Worm (Caenorhabditis elegans) whole organism, young adult: ENCODE results near the gene such-1.

ENCODE experiments used
- B0261.1 ChIP-seq: sonication (generic microtip); optimal IDR thresholded peaks from 2 replicates; lab custom pipeline; 2016; ENCODE audit warnings: mild to moderate bottlenecking, missing genetic modification characterization, moderate library complexity, missing compliant biosample characterization
- C17E4.6 ChIP-seq: fragments of 200-800 bp; sonication (Bioruptor generic); IDR thresholded peaks from 2 replicates; pipeline ENCODE4 v1.3.6; 2022; ENCODE audit warnings: missing genetic modification reagents, missing genetic modification characterization, missing compliant biosample characterization
- F33H1.4 ChIP-seq: fragments of 200-800 bp; sonication (Bioruptor generic); IDR thresholded peaks from 2 replicates; pipeline ENCODE4 v1.3.6; 2022; ENCODE audit warnings: missing genetic modification reagents, missing genetic modification characterization, missing compliant biosample characterization
- F39B2.1 ChIP-seq: fragments of 200-800 bp; sonication (Bioruptor generic); IDR thresholded peaks from 2 replicates; pipeline ENCODE4 v1.3.6; 2022; ENCODE audit warnings: missing genetic modification reagents, missing genetic modification characterization, missing compliant biosample characterization
- F52B5.7 ChIP-seq: sonication (generic microtip); optimal IDR thresholded peaks from 2 replicates; lab custom pipeline; 2016; ENCODE audit warnings: mild to moderate bottlenecking, missing genetic modification characterization, missing compliant biosample characterization
- F55B11.4 ChIP-seq: sonication (generic microtip); optimal IDR thresholded peaks from 2 replicates; lab custom pipeline; 2016; ENCODE audit warnings: missing compliant biosample characterization, missing genetic modification characterization, borderline replicate concordance; ENCODE audit not compliant: insufficient read depth
- F57C9.4 ChIP-seq: sonication (generic microtip); optimal IDR thresholded peaks from 2 replicates; lab custom pipeline; 2017; ENCODE audit warnings: mild to moderate bottlenecking, missing genetic modification characterization, missing compliant biosample characterization
- Y53G8AR.9 ChIP-seq: fragments of 200-800 bp; sonication (Bioruptor generic); conservative IDR thresholded peaks from 2 replicates; pipeline ENCODE4 v1.3.6; 2022; ENCODE audit warnings: missing genetic modification reagents, missing genetic modification characterization, missing compliant biosample characterization
- Y95B8A.8 ChIP-seq: fragments of 200-800 bp; sonication (Bioruptor generic); IDR thresholded peaks from 2 replicates; pipeline ENCODE4 v1.3.6; 2022; ENCODE audit warnings: missing genetic modification reagents, missing genetic modification characterization, missing compliant biosample characterization
- athp-1 ChIP-seq: sonication (generic microtip); optimal IDR thresholded peaks from 2 replicates; lab custom pipeline; 2017; ENCODE audit warnings: mild to moderate bottlenecking, missing genetic modification characterization, missing compliant biosample characterization
- cebp-2 ChIP-seq: fragments of 200-800 bp; sonication (Bioruptor generic); IDR thresholded peaks from 2 replicates; pipeline ENCODE4 v1.3.6; 2022; ENCODE audit warnings: missing genetic modification characterization, missing compliant biosample characterization
- ceh-100 ChIP-seq: fragments of 200-800 bp; sonication (Bioruptor generic); IDR thresholded peaks from 2 replicates; pipeline ENCODE4 v1.3.6; 2022; ENCODE audit warnings: missing genetic modification reagents, missing genetic modification characterization, missing compliant biosample characterization
- ceh-27 ChIP-seq: fragments of 200-800 bp; sonication (Bioruptor generic); optimal IDR thresholded peaks from 2 replicates; lab custom pipeline; 2018; ENCODE audit warnings: mild to moderate bottlenecking, missing genetic modification characterization, moderate library complexity, missing compliant biosample characterization
- ceh-79 ChIP-seq: sonication (generic microtip); optimal IDR thresholded peaks from 2 replicates; lab custom pipeline; 2017; ENCODE audit warnings: mild to moderate bottlenecking, missing genetic modification characterization, missing compliant biosample characterization
- fkh-3 ChIP-seq: sonication (generic microtip); optimal IDR thresholded peaks from 2 replicates; lab custom pipeline; 2016; ENCODE audit warnings: mild to moderate bottlenecking, missing genetic modification characterization, missing compliant biosample characterization
- gei-17 ChIP-seq: fragments of 200-800 bp; sonication (Bioruptor generic); optimal IDR thresholded peaks from 2 replicates; lab custom pipeline; 2018; ENCODE audit warnings: mild to moderate bottlenecking, missing genetic modification characterization, missing compliant biosample characterization
- hmg-1.2 ChIP-seq: fragments of 200-800 bp; sonication (Bioruptor generic); IDR thresholded peaks from 2 replicates; pipeline ENCODE4 v1.3.6; 2022; ENCODE audit warnings: missing genetic modification reagents, missing genetic modification characterization, missing compliant biosample characterization
- hsf-1 ChIP-seq: fragments of 200-800 bp; sonication (Bioruptor generic); IDR thresholded peaks from 2 replicates; pipeline ENCODE4 v1.3.6; 2022; ENCODE audit warnings: missing genetic modification reagents, missing genetic modification characterization, missing compliant biosample characterization
- lag-1 ChIP-seq: fragments of 200-800 bp; sonication (Bioruptor generic); IDR thresholded peaks from 2 replicates; pipeline ENCODE4 v1.3.6; 2022; ENCODE audit warnings: missing genetic modification reagents, missing genetic modification characterization, missing compliant biosample characterization
- lin-26 ChIP-seq: fragments of 200-800 bp; sonication (Bioruptor generic); IDR thresholded peaks from 2 replicates; pipeline ENCODE4 v1.3.6; 2022; ENCODE audit warnings: missing genetic modification reagents, missing genetic modification characterization, missing compliant biosample characterization
- lin-40 ChIP-seq: sonication (generic microtip); optimal IDR thresholded peaks from 2 replicates; lab custom pipeline; 2016; ENCODE audit warnings: missing genetic modification characterization, mild to moderate bottlenecking, missing compliant biosample characterization, missing genotype, missing genetic modification reagents
- lir-1 ChIP-seq: fragments of 200-800 bp; sonication (Bioruptor generic); conservative IDR thresholded peaks from 2 replicates; pipeline ENCODE4 v1.3.6; 2022; ENCODE audit warnings: missing genetic modification reagents, missing genetic modification characterization, missing compliant biosample characterization
- lsl-1 ChIP-seq: fragments of 200-800 bp; sonication (Bioruptor generic); optimal IDR thresholded peaks from 2 replicates; lab custom pipeline; 2018; ENCODE audit warnings: mild to moderate bottlenecking, missing genetic modification characterization, moderate library complexity, missing compliant biosample characterization
- madf-6 ChIP-seq: fragments of 200-800 bp; sonication (Bioruptor generic); IDR thresholded peaks from 2 replicates; pipeline ENCODE4 v1.3.6; 2022; ENCODE audit warnings: missing genetic modification reagents, missing genetic modification characterization, missing compliant biosample characterization
- madf-8 ChIP-seq: fragments of 200-800 bp; sonication (Bioruptor generic); conservative IDR thresholded peaks from 2 replicates; pipeline ENCODE4 v1.3.6; 2022; ENCODE audit warnings: missing genetic modification reagents, missing genetic modification characterization, missing compliant biosample characterization
- mcd-1 ChIP-seq: fragments of 200-800 bp; sonication (Bioruptor generic); IDR thresholded peaks from 2 replicates; pipeline ENCODE4 v1.3.6; 2022; ENCODE audit warnings: missing genetic modification reagents, missing genetic modification characterization, missing compliant biosample characterization
- mxl-1 ChIP-seq: sonication (generic microtip); optimal IDR thresholded peaks from 2 replicates; lab custom pipeline; 2016; ENCODE audit warnings: missing genetic modification characterization, missing compliant biosample characterization
- nfyb-1 ChIP-seq: fragments of 200-800 bp; sonication (Bioruptor generic); IDR thresholded peaks from 2 replicates; pipeline ENCODE4 v1.3.6; 2022; ENCODE audit warnings: missing genetic modification reagents, missing genetic modification characterization, missing compliant biosample characterization
- nhr-120 ChIP-seq: fragments of 200-800 bp; sonication (Bioruptor generic); IDR thresholded peaks from 2 replicates; pipeline ENCODE4 v1.3.6; 2022; ENCODE audit warnings: missing genetic modification characterization, missing compliant biosample characterization
- nhr-179 ChIP-seq: sonication (generic microtip); optimal IDR thresholded peaks from 2 replicates; lab custom pipeline; 2016; ENCODE audit warnings: mild to moderate bottlenecking, missing genetic modification characterization, missing compliant biosample characterization
- nhr-27 ChIP-seq: fragments of 200-800 bp; sonication (Bioruptor generic); optimal IDR thresholded peaks from 2 replicates; lab custom pipeline; 2018; ENCODE audit warnings: mild to moderate bottlenecking, missing genetic modification characterization, moderate library complexity, missing compliant biosample characterization
- nhr-80 ChIP-seq: sonication (generic microtip); optimal IDR thresholded peaks from 2 replicates; lab custom pipeline; 2016; ENCODE audit warnings: missing genetic modification characterization, missing compliant biosample characterization
- nhr-90 ChIP-seq: sonication (generic microtip); optimal IDR thresholded peaks from 2 replicates; lab custom pipeline; 2016; ENCODE audit warnings: missing genotype, mild to moderate bottlenecking, missing genetic modification characterization, missing compliant biosample characterization
- pha-4 ChIP-seq: fragments of 150-350 bp; sonication (generic microtip); optimal IDR thresholded peaks from 2 replicates; lab custom pipeline; 2014; ENCODE audit warnings: missing biosample characterization, missing genetic modification reagents, missing genetic modification characterization
- rpc-1 ChIP-seq, 2 experiments: fragments of 150-350 bp in 1 of 2; sonication (generic microtip) in 1 of 2; optimal IDR thresholded peaks; 2 replicates each; lab custom pipeline; 2014 to 2018; ENCODE audit warnings: missing biosample characterization in 1 of 2, missing genetic modification characterization in 1 of 2, missing genetic modification reagents in 1 of 2, missing genotype in 1 of 2
- snpc-1.1 ChIP-seq: sonication (generic microtip); optimal IDR thresholded peaks from 2 replicates; lab custom pipeline; 2017; ENCODE audit warnings: missing genetic modification characterization, mild to moderate bottlenecking, missing compliant biosample characterization, antibody characterized with exemption, moderate library complexity, missing genotype, missing genetic modification reagents; ENCODE audit not compliant: insufficient read depth
- snpc-1.3 ChIP-seq: sonication (generic microtip); optimal IDR thresholded peaks from 2 replicates; lab custom pipeline; 2017; ENCODE audit warnings: missing genetic modification characterization, mild to moderate bottlenecking, missing compliant biosample characterization, antibody characterized with exemption, moderate library complexity, missing genotype, missing genetic modification reagents; ENCODE audit not compliant: insufficient read depth
- snpc-4 ChIP-seq, 5 experiments: fragments of 150-350 bp in 1 of 5; sonication (generic microtip) in 4 of 5; optimal IDR thresholded peaks; 2 replicates each; lab custom pipeline; 2014 to 2018; ENCODE audit warnings: missing genetic modification characterization in 5 of 5, missing biosample characterization in 3 of 5, antibody characterized with exemption in 2 of 5, mild to moderate bottlenecking in 2 of 5, missing compliant biosample characterization in 2 of 5, missing genotype in 2 of 5, moderate library complexity in 2 of 5, missing genetic modification reagents in 1 of 5
- tbp1 ChIP-seq: fragments of 200-800 bp; sonication (Bioruptor generic); optimal IDR thresholded peaks from 2 replicates; lab custom pipeline; 2018; ENCODE audit warnings: mild to moderate bottlenecking, missing genetic modification characterization, missing compliant biosample characterization
- xnd-1 ChIP-seq: sonication (generic microtip); optimal IDR thresholded peaks from 2 replicates; lab custom pipeline; 2016; ENCODE audit warnings: missing genotype, missing genetic modification reagents, missing genetic modification characterization, missing compliant biosample characterization
- zfh-2 ChIP-seq: fragments of 200-800 bp; sonication (Bioruptor generic); conservative IDR thresholded peaks from 2 replicates; pipeline ENCODE4 v1.3.6; 2022; ENCODE audit warnings: missing genetic modification reagents, missing genetic modification characterization, missing compliant biosample characterization
- ztf-18 ChIP-seq: sonication (generic microtip); optimal IDR thresholded peaks from 2 replicates; lab custom pipeline; 2016; ENCODE audit warnings: missing genotype, mild to moderate bottlenecking, missing genetic modification characterization, missing compliant biosample characterization
- ztf-22 ChIP-seq: fragments of 200-800 bp; sonication (Bioruptor generic); optimal IDR thresholded peaks from 2 replicates; lab custom pipeline; 2018; ENCODE audit warnings: mild to moderate bottlenecking, missing genetic modification characterization, moderate library complexity, missing compliant biosample characterization
- ztf-25 ChIP-seq: fragments of 200-800 bp; sonication (Bioruptor generic); IDR thresholded peaks from 2 replicates; pipeline ENCODE4 v1.3.6; 2022; ENCODE audit warnings: missing genetic modification reagents, missing genetic modification characterization, missing compliant biosample characterization
- ztf-26 ChIP-seq: sonication (generic microtip); optimal IDR thresholded peaks from 2 replicates; lab custom pipeline; 2017; ENCODE audit warnings: missing genetic modification characterization, missing compliant biosample characterization
- ztf-28 ChIP-seq: fragments of 200-800 bp; sonication (Bioruptor generic); IDR thresholded peaks from 2 replicates; pipeline ENCODE4 v1.3.6; 2022; ENCODE audit warnings: missing genetic modification reagents, missing genetic modification characterization, missing compliant biosample characterization
- ztf-3 ChIP-seq: fragments of 200-800 bp; sonication (Bioruptor generic); optimal IDR thresholded peaks from 2 replicates; lab custom pipeline; 2018; ENCODE audit warnings: mild to moderate bottlenecking, missing genetic modification characterization, missing compliant biosample characterization

The such-1 gene

DNA sequence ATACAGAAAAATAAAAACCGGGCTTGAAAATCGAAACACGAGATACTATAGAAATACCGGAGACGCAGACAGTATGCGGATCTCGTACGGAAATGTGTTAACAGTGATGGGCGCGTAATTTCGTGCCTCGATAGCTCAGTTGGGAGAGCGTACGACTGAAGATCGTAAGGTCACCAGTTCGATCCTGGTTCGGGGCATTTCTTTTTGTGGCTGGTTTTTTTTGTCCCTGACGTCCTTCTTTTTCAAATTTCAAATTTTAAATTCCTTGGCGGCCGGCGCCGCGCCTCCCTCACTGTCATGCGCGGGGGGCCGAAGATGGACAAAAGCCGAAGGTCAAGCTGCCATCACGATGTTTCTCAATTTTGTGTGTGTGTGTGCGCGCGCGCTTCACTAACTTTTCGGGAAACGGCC is 31.1 kb upstream of the such-1 start:
- TF ChIP-seq lir-1 (GFP tag; lab: Robert Waterston, UW) (no peak), nhr-120 (GFP tag; lab: Robert Waterston, UW) (no peak), Y53G8AR.9 (GFP tag; lab: Robert Waterston, UW) (peak; percentile 67), snpc-1.3 (no peak), tbp1 (GFP tag; lab: Kevin White, UChicago) (peak; percentile 92), ztf-28 (GFP tag; lab: Robert Waterston, UW) (no peak), snpc-1.1 (tag; lab: Kevin White, UChicago) (no peak), nfyb-1 (peak; percentile 52; the same call in 1 of the 2 replicates), ztf-25 (peak; percentile 87), nhr-80 (tag; lab: Kevin White, UChicago) (peak; percentile 10), ceh-100 (GFP tag; lab: Robert Waterston, UW) (0 out of 2 replicates have a peak, but pooled peaks have one; percentile 50), ztf-18 (tag; lab: Kevin White, UChicago) (peak; percentile 58), snpc-4 (GFP tag; optimal IDR thresholded peaks at IDR 0.05; lab: Kevin White, UChicago) (peak; percentile 13), snpc-4 (tag; optimal IDR thresholded peaks at IDR 0.05; lab: Kevin White, UChicago) (no peak), fkh-3 (tag; lab: Kevin White, UChicago) (no peak), F55B11.4 (no peak), xnd-1 (tag; lab: Kevin White, UChicago) (no peak), nhr-90 (tag; lab: Kevin White, UChicago) (peak; percentile 54), nhr-27 (tag; lab: Kevin White, UChicago) (no peak), F57C9.4 (tag; lab: Kevin White, UChicago) (no peak), hmg-1.2 (peak; percentile 96), lin-26 (peak; percentile 79; the same call in 1 of the 2 replicates), lag-1 (GFP tag; lab: Robert Waterston, UW) (no peak), ceh-79 (no peak), nhr-179 (tag; lab: Kevin White, UChicago) (no peak), F39B2.1 (no peak), ceh-27 (GFP tag; lab: Kevin White, UChicago) (no peak), mxl-1 (tag; lab: Kevin White, UChicago) (peak; percentile 35), lin-40 (tag; lab: Kevin White, UChicago) (no peak), F33H1.4 (GFP tag; lab: Robert Waterston, UW) (0 out of 2 replicates have a peak, but pooled peaks have one; percentile 14), mcd-1 (GFP tag; lab: Robert Waterston, UW) (peak; percentile 59), B0261.1 (tag; lab: Kevin White, UChicago) (peak; percentile 80), pha-4 (tag; lab: Kevin White, UChicago) (no peak), zfh-2 (GFP tag; lab: Robert Waterston, UW) (peak; percentile 45; the same call in 1 of the 2 replicates), ztf-22 (GFP tag; lab: Kevin White, UChicago) (no peak), lsl-1 (GFP tag; lab: Kevin White, UChicago) (peak; percentile 18), ztf-3 (GFP tag; lab: Kevin White, UChicago) (no peak), athp-1 (tag; lab: Kevin White, UChicago) (no peak), madf-6 (GFP tag; lab: Robert Waterston, UW) (peak; percentile 54; the same call in 1 of the 2 replicates), Y95B8A.8 (GFP tag; lab: Robert Waterston, UW) (no peak), rpc-1 (optimal IDR thresholded peaks at IDR 0.05; lab: Kevin White, UChicago) (peak; percentile 70), rpc-1 (tag; optimal IDR thresholded peaks at IDR 0.05; lab: Kevin White, UChicago) (peak; percentile 82), gei-17 (GFP tag; lab: Kevin White, UChicago) (no peak), F52B5.7 (tag; lab: Kevin White, UChicago) (peak; percentile 60), hsf-1 (GFP tag; lab: Robert Waterston, UW) (0 out of 2 replicates have a peak, but pooled peaks have one; percentile 6), C17E4.6 (GFP tag; lab: Robert Waterston, UW) (no peak), ztf-26 (tag; lab: Kevin White, UChicago) (no peak), cebp-2 (GFP tag; lab: Robert Waterston, UW) (0 out of 2 replicates have a peak, but pooled peaks have one; percentile 67), madf-8 (GFP tag; lab: Robert Waterston, UW) (0 out of 2 replicates have a peak, but pooled peaks have one; percentile 23)
